Worm (Caenorhabditis elegans) whole organism, young adult: Measurements from ENCODE around the gene bgal-2.

ENCODE experiments used
- C06A6.2 ChIP-seq: fragments of 200-800 bp; sonication (Bioruptor generic); conservative IDR thresholded peaks from 2 replicates; pipeline ENCODE4 v1.3.6; 2022; ENCODE audit warnings: missing genetic modification characterization, missing compliant biosample characterization
- Y67H2A.10 ChIP-seq: fragments of 200-800 bp; sonication (Bioruptor generic); conservative IDR thresholded peaks from 2 replicates; pipeline ENCODE4 v1.3.6; 2022; ENCODE audit warnings: missing genetic modification reagents, missing genetic modification characterization, missing compliant biosample characterization
- ama-1 ChIP-seq, 3 experiments: fragments of 150-350 bp in 1 of 3; sonication (generic microtip) in 2 of 3; optimal IDR thresholded peaks; 2 replicates each; lab custom pipeline; 2014 to 2018; ENCODE audit warnings: missing biosample characterization in 2 of 3, missing genetic modification characterization in 2 of 3, missing genetic modification reagents in 2 of 3
- egrh-3 ChIP-seq: fragments of 200-800 bp; sonication (Bioruptor generic); IDR thresholded peaks from 2 replicates; pipeline ENCODE4 v1.3.6; 2022; ENCODE audit warnings: missing genetic modification reagents, missing genetic modification characterization, missing compliant biosample characterization
- him-1 ChIP-seq: sonication (generic microtip); optimal IDR thresholded peaks from 2 replicates; lab custom pipeline; 2016; ENCODE audit warnings: missing genotype, missing genetic modification reagents, missing genetic modification characterization, missing compliant biosample characterization
- nhr-90 ChIP-seq: sonication (generic microtip); optimal IDR thresholded peaks from 2 replicates; lab custom pipeline; 2016; ENCODE audit warnings: missing genotype, mild to moderate bottlenecking, missing genetic modification characterization, missing compliant biosample characterization
- somi-1 ChIP-seq: fragments of 200-800 bp; sonication (Bioruptor generic); optimal IDR thresholded peaks from 2 replicates; lab custom pipeline; 2018; ENCODE audit warnings: mild to moderate bottlenecking, missing genetic modification characterization, missing compliant biosample characterization
- ztf-26 ChIP-seq: sonication (generic microtip); optimal IDR thresholded peaks from 2 replicates; lab custom pipeline; 2017; ENCODE audit warnings: missing genetic modification characterization, missing compliant biosample characterization

ce11 chrX:6745515-6745914 lies 38.7 kb upstream of the bgal-2 start:
- TF ChIP-seq egrh-3 (GFP tag; lab: Robert Waterston, UW) (no peak), Y67H2A.10 (GFP tag; lab: Robert Waterston, UW) (no peak), ztf-26 (no peak), somi-1 (GFP tag; lab: Kevin White, UChicago) (peak; percentile 14), nhr-90 (tag; lab: Kevin White, UChicago) (no peak), ama-1 (optimal IDR thresholded peaks at IDR 0.05; lab: Kevin White, UChicago) (no peak), ama-1 (GFP tag; optimal IDR thresholded peaks at IDR 0.05; lab: Kevin White, UChicago) (no peak), him-1 (no peak), C06A6.2 (GFP tag; lab: Robert Waterston, UW) (no peak)
